Fruit fly (Drosophila melanogaster) whole organism, embryonic: ENCODE results near the gene CG34034.
A peak's percentile ranks its signal among the peaks of the same experiment; 100 is the strongest.

Source experiments
- Blimp-1 ChIP-seq: fragments of 200-800 bp; sonication (Bioruptor generic); optimal IDR thresholded peaks from 3 replicates; lab custom pipeline; 2018; ENCODE audit warnings: missing biosample characterization, missing genetic modification characterization, mild to moderate bottlenecking, moderate library complexity, missing genetic modification reagents
- CG10267 ChIP-seq: fragments of 200-800 bp; sonication (Bioruptor generic); optimal IDR thresholded peaks from 2 replicates; lab custom pipeline; 2018; ENCODE audit warnings: missing biosample characterization, mild to moderate bottlenecking, missing genetic modification characterization, moderate library complexity
- CG10979 ChIP-seq: fragments of 200-800 bp; sonication (Bioruptor generic); optimal IDR thresholded peaks from 2 replicates; lab custom pipeline; 2018; ENCODE audit warnings: missing biosample characterization, mild to moderate bottlenecking, missing genetic modification characterization, moderate library complexity
- CG11695 ChIP-seq: fragments of 200-800 bp; sonication (Bioruptor generic); IDR thresholded peaks from 3 replicates; pipeline ENCODE4 v1.3.6; 2022; ENCODE audit warnings: missing biosample characterization, missing genetic modification characterization
- CG12769 ChIP-seq: fragments of 200-800 bp; sonication (Bioruptor generic); optimal IDR thresholded peaks from 2 replicates; lab custom pipeline; 2019; ENCODE audit warnings: missing biosample characterization, mild to moderate bottlenecking, missing genetic modification characterization, moderate library complexity
- CG13894 ChIP-seq: fragments of 200-800 bp; sonication (Bioruptor generic); optimal IDR thresholded peaks from 3 replicates; lab custom pipeline; 2018; ENCODE audit warnings: missing biosample characterization, mild to moderate bottlenecking, missing genetic modification characterization, moderate library complexity
- CG15073 ChIP-seq: fragments of 200-800 bp; sonication (Bioruptor generic); optimal IDR thresholded peaks from 2 replicates; lab custom pipeline; 2016; ENCODE audit warnings: missing biosample characterization, missing genetic modification characterization
- CG1603 ChIP-seq: fragments of 200-800 bp; sonication (Bioruptor generic); optimal IDR thresholded peaks from 2 replicates; lab custom pipeline; 2019; ENCODE audit warnings: missing biosample characterization, mild to moderate bottlenecking, missing genetic modification characterization, moderate library complexity
- CG16863 ChIP-seq: fragments of 200-800 bp; sonication (Bioruptor generic); optimal IDR thresholded peaks from 3 replicates; lab custom pipeline; 2016; ENCODE audit warnings: missing biosample characterization, missing genetic modification characterization
- CG17385 ChIP-seq: fragments of 200-800 bp; sonication (Bioruptor generic); optimal IDR thresholded peaks from 3 replicates; lab custom pipeline; 2018; ENCODE audit warnings: missing biosample characterization, mild to moderate bottlenecking, missing genetic modification characterization
- CG18764 ChIP-seq: fragments of 200-800 bp; sonication (Bioruptor generic); optimal IDR thresholded peaks from 3 replicates; lab custom pipeline; 2016; ENCODE audit warnings: missing biosample characterization, missing genetic modification characterization
- CG31441 ChIP-seq: fragments of 200-800 bp; sonication (Bioruptor generic); IDR thresholded peaks from 2 replicates; pipeline ENCODE4 v1.3.6; 2022; ENCODE audit warnings: missing biosample characterization, missing genetic modification characterization
- CG32767 ChIP-seq: fragments of 200-800 bp; sonication (Bioruptor generic); IDR thresholded peaks from 2 replicates; pipeline ENCODE4 v1.3.6; 2022; ENCODE audit warnings: missing biosample characterization, missing genetic modification characterization
- CG3838 ChIP-seq: fragments of 200-800 bp; sonication (Bioruptor generic); optimal IDR thresholded peaks from 3 replicates; lab custom pipeline; 2016; ENCODE audit warnings: missing biosample characterization, missing genetic modification characterization
- CG4707 ChIP-seq: fragments of 200-800 bp; sonication (Bioruptor generic); optimal IDR thresholded peaks from 2 replicates; lab custom pipeline; 2018; ENCODE audit warnings: missing biosample characterization, mild to moderate bottlenecking, missing genetic modification characterization, moderate library complexity
- CG5180 ChIP-seq: fragments of 200-800 bp; sonication (Bioruptor generic); optimal IDR thresholded peaks from 3 replicates; lab custom pipeline; 2017; ENCODE audit warnings: missing biosample characterization, missing genetic modification characterization, mild to moderate bottlenecking, moderate library complexity, missing genetic modification reagents
- CG6654 ChIP-seq: fragments of 200-800 bp; sonication (Bioruptor generic); optimal IDR thresholded peaks from 2 replicates; lab custom pipeline; 2017; ENCODE audit warnings: missing biosample characterization, mild to moderate bottlenecking, missing genetic modification characterization
- CG7357 ChIP-seq: fragments of 200-800 bp; sonication (Bioruptor generic); IDR thresholded peaks from 3 replicates; pipeline ENCODE4 v1.3.6; 2022; ENCODE audit warnings: missing biosample characterization, missing genetic modification characterization
- CG7556 ChIP-seq: fragments of 200-800 bp; sonication (Bioruptor generic); optimal IDR thresholded peaks from 2 replicates; lab custom pipeline; 2017; ENCODE audit warnings: missing biosample characterization, mild to moderate bottlenecking, missing genetic modification characterization
- CG8388 ChIP-seq: fragments of 200-800 bp; sonication (Bioruptor generic); optimal IDR thresholded peaks from 2 replicates; lab custom pipeline; 2019; ENCODE audit warnings: missing biosample characterization, mild to moderate bottlenecking, missing genetic modification characterization, moderate library complexity
- D ChIP-seq, 2 experiments: fragments of 200-800 bp in 1 of 2; fragments of >200 bp in 1 of 2; sonication (Bioruptor generic) in 1 of 2; optimal IDR thresholded peaks; 2 replicates in 1 of 2; 3 replicates in 1 of 2; lab custom pipeline; 2017; ENCODE audit warnings: mild to moderate bottlenecking in 1 of 2, missing biosample characterization in 1 of 2, missing genetic modification characterization in 1 of 2, missing genetic modification reagents in 1 of 2
- Dip3 ChIP-seq: fragments of 200-800 bp; sonication (Bioruptor generic); optimal IDR thresholded peaks from 3 replicates; lab custom pipeline; 2016; ENCODE audit warnings: missing biosample characterization, missing genetic modification characterization
- Dref ChIP-seq: fragments of 200-800 bp; sonication (Bioruptor generic); IDR thresholded peaks from 2 replicates; pipeline ENCODE4 v1.3.6; 2022; ENCODE audit warnings: missing biosample characterization, missing genetic modification characterization
- Drgx ChIP-seq: fragments of 200-800 bp; sonication (Bioruptor generic); IDR thresholded peaks from 2 replicates; pipeline ENCODE4 v1.3.6; 2022; ENCODE audit warnings: missing biosample characterization, missing genetic modification characterization
- Eip74EF ChIP-seq, 2 experiments: fragments of 200-800 bp in 1 of 2; fragments of >200 bp in 1 of 2; sonication (Bioruptor generic) in 1 of 2; optimal IDR thresholded peaks; 2 replicates each; lab custom pipeline; 2017 to 2019; ENCODE audit warnings: missing biosample characterization in 2 of 2, missing genetic modification characterization in 2 of 2, mild to moderate bottlenecking in 1 of 2, moderate library complexity in 1 of 2
- Gsc ChIP-seq: fragments of 200-800 bp; sonication (Bioruptor generic); IDR thresholded peaks from 2 replicates; pipeline ENCODE4 v1.3.6; 2022; ENCODE audit warnings: missing biosample characterization, missing genetic modification characterization
- HLH54F ChIP-seq: fragments of 200-800 bp; sonication (Bioruptor generic); optimal IDR thresholded peaks from 3 replicates; lab custom pipeline; 2016; ENCODE audit warnings: missing biosample characterization, missing genetic modification characterization
- Hmr ChIP-seq: fragments of 200-800 bp; sonication (Bioruptor generic); optimal IDR thresholded peaks from 3 replicates; lab custom pipeline; 2017; ENCODE audit warnings: mild to moderate bottlenecking, missing biosample characterization, missing genetic modification reagents, missing genetic modification characterization
- Hr3 ChIP-seq: fragments of 200-800 bp; sonication (Bioruptor generic); optimal IDR thresholded peaks from 3 replicates; lab custom pipeline; 2016; ENCODE audit warnings: missing biosample characterization, missing genetic modification characterization
- NFAT ChIP-seq: fragments of 200-800 bp; sonication (Bioruptor generic); IDR thresholded peaks from 2 replicates; pipeline ENCODE4 v1.3.6; 2022; ENCODE audit warnings: missing biosample characterization, missing genetic modification characterization
- Oli ChIP-seq: fragments of 200-800 bp; sonication (Bioruptor generic); optimal IDR thresholded peaks from 2 replicates; lab custom pipeline; 2018; ENCODE audit warnings: missing biosample characterization, mild to moderate bottlenecking, missing genetic modification characterization, moderate library complexity
- Taf1 ChIP-seq: fragments of 200-800 bp; sonication (Bioruptor generic); IDR thresholded peaks from 2 replicates; pipeline ENCODE4 v1.3.6; 2022; ENCODE audit warnings: missing biosample characterization, missing genetic modification characterization
- abd-A ChIP-seq: fragments of 200-800 bp; sonication (Bioruptor generic); optimal IDR thresholded peaks from 3 replicates; lab custom pipeline; 2019; ENCODE audit warnings: missing biosample characterization, mild to moderate bottlenecking, missing genetic modification characterization, moderate library complexity
- aop ChIP-seq: fragments of 200-800 bp; sonication (Bioruptor generic); IDR thresholded peaks from 2 replicates; pipeline ENCODE4 v1.3.6; 2022; ENCODE audit warnings: missing biosample characterization, missing genetic modification characterization
- chinmo ChIP-seq: fragments of 200-800 bp; sonication (Bioruptor generic); IDR thresholded peaks from 4 replicates; pipeline ENCODE4 v1.3.6; 2022; ENCODE audit warnings: missing biosample characterization, missing genetic modification characterization; ENCODE audit not compliant: partially characterized antibody
- crol ChIP-seq: fragments of 200-800 bp; sonication (Bioruptor generic); IDR thresholded peaks from 2 replicates; pipeline ENCODE4 v1.3.6; 2022; ENCODE audit warnings: missing biosample characterization, missing genetic modification characterization
- cwo ChIP-seq: fragments of 200-800 bp; sonication (Bioruptor generic); optimal IDR thresholded peaks from 3 replicates; lab custom pipeline; 2017; ENCODE audit warnings: missing biosample characterization, missing genetic modification characterization, mild to moderate bottlenecking, moderate library complexity, missing genetic modification reagents
- dpn ChIP-seq, 2 experiments: fragments of 200-800 bp; sonication (Bioruptor generic); optimal IDR thresholded peaks; 3 replicates each; lab custom pipeline; 2016; ENCODE audit warnings: missing biosample characterization in 2 of 2, missing genetic modification characterization in 2 of 2
- eve ChIP-seq, 2 experiments: fragments of >200 bp; optimal IDR thresholded peaks; 2 replicates each; lab custom pipeline; 2017; ENCODE audit warnings: missing biosample characterization in 2 of 2, missing genetic modification characterization in 2 of 2
- ewg ChIP-seq: fragments of 200-800 bp; sonication (Bioruptor generic); optimal IDR thresholded peaks from 3 replicates; lab custom pipeline; 2017; ENCODE audit warnings: mild to moderate bottlenecking, missing biosample characterization, missing genetic modification reagents, missing genetic modification characterization
- ftz-f1 ChIP-seq: fragments of 200-800 bp; sonication (Bioruptor generic); optimal IDR thresholded peaks from 2 replicates; lab custom pipeline; 2016; ENCODE audit warnings: missing biosample characterization, missing genetic modification characterization
- gce ChIP-seq: fragments of 200-800 bp; sonication (Bioruptor generic); IDR thresholded peaks from 3 replicates; pipeline ENCODE4 v1.3.6; 2022; ENCODE audit warnings: missing biosample characterization, missing genetic modification characterization
- inv ChIP-seq: fragments of 200-800 bp; sonication (Bioruptor generic); IDR thresholded peaks from 2 replicates; pipeline ENCODE4 v1.3.6; 2022; ENCODE audit warnings: missing biosample characterization, missing genetic modification characterization; ENCODE audit not compliant: partially characterized antibody
- lilli ChIP-seq: fragments of 200-800 bp; sonication (Bioruptor generic); optimal IDR thresholded peaks from 3 replicates; lab custom pipeline; 2016; ENCODE audit warnings: missing biosample characterization, missing genetic modification characterization
- nau ChIP-seq: fragments of 200-800 bp; sonication (Bioruptor generic); optimal IDR thresholded peaks from 3 replicates; lab custom pipeline; 2017; ENCODE audit warnings: missing biosample characterization, mild to moderate bottlenecking, missing genetic modification characterization, missing genetic modification reagents
- sd ChIP-seq: fragments of 200-800 bp; sonication (Bioruptor generic); optimal IDR thresholded peaks from 3 replicates; lab custom pipeline; 2018; ENCODE audit warnings: missing biosample characterization, mild to moderate bottlenecking, missing genetic modification characterization, moderate library complexity
- sens ChIP-seq: fragments of 200-800 bp; sonication (Bioruptor generic); peaks from one replicate; lab custom pipeline; 2016; ENCODE audit warnings: missing biosample characterization, missing genetic modification characterization
- sqz ChIP-seq: fragments of 200-800 bp; sonication (Bioruptor generic); optimal IDR thresholded peaks from 3 replicates; lab custom pipeline; 2018; ENCODE audit warnings: missing biosample characterization, mild to moderate bottlenecking, missing genetic modification characterization
- vvl ChIP-seq: fragments of 200-800 bp; sonication (Bioruptor generic); IDR thresholded peaks from 2 replicates; pipeline ENCODE4 v1.3.6; 2022; ENCODE audit warnings: missing biosample characterization, missing genetic modification characterization

Gene CG34034

dm6 chr3R:21698895-21699300 lies 40.0 kb downstream of the CG34034 start (continued):
- no peak for TF ChIP-seq CG15073
- peak in 1 of 2 experiments; percentile 50 for TF ChIP-seq eve (GFP tag; optimal IDR thresholded peaks at IDR 0.05; lab: Kevin White, UChicago)
- TF ChIP-seq lilli, result no peak
- no peak for TF ChIP-seq inv
- peak; percentile 19 for TF ChIP-seq Blimp-1 (GFP tag; lab: Kevin White, UChicago)
- no peak for TF ChIP-seq nau
- TF ChIP-seq ewg, result peak; percentile 7
- TF ChIP-seq sd (tag; lab: Kevin White, UChicago), result no peak
- no peak for TF ChIP-seq CG18764 (GFP tag; lab: Kevin White, UChicago)
- peak; percentile 53 for TF ChIP-seq CG7556 (GFP tag; lab: Kevin White, UChicago)
- TF ChIP-seq cwo (GFP tag; lab: Kevin White, UChicago), result peak; percentile 7
- TF ChIP-seq crol (GFP tag; lab: Robert Waterston, UW), result no peak
- no peak for TF ChIP-seq Dip3 (GFP tag; lab: Kevin White, UChicago)
- no peak for TF ChIP-seq NFAT (GFP tag; lab: Robert Waterston, UW)
- TF ChIP-seq CG1603 (tag; lab: Kevin White, UChicago), result peak; percentile 10
- no peak for TF ChIP-seq D (optimal IDR thresholded peaks at IDR 0.05; lab: Kevin White, UChicago)
- peak; percentile 18 for TF ChIP-seq D (GFP tag; optimal IDR thresholded peaks at IDR 0.05; lab: Kevin White, UChicago)
- TF ChIP-seq gce (GFP tag; lab: Robert Waterston, UW), result no peak
- TF ChIP-seq Hr3 (GFP tag; lab: Kevin White, UChicago), result no peak
- peak; percentile 10 for TF ChIP-seq CG6654 (GFP tag; lab: Kevin White, UChicago)
- TF ChIP-seq Hmr (GFP tag; lab: Kevin White, UChicago), result peak; percentile 14
- TF ChIP-seq sqz (GFP tag; lab: Kevin White, UChicago), result no peak
- no peak for TF ChIP-seq CG3838 (GFP tag; lab: Kevin White, UChicago)
- TF ChIP-seq CG10979 (tag; lab: Kevin White, UChicago), result no peak
- no peak for TF ChIP-seq CG16863 (GFP tag; lab: Kevin White, UChicago)
- TF ChIP-seq CG8388 (GFP tag; lab: Kevin White, UChicago), result peak; percentile 52
- peak; percentile 55 for TF ChIP-seq Oli
- no peak for TF ChIP-seq Gsc
- no peak for TF ChIP-seq CG5180 (GFP tag; lab: Kevin White, UChicago)
- peak; percentile 2 for TF ChIP-seq CG10267
- no peak for TF ChIP-seq Taf1
- no peak for TF ChIP-seq CG7357 (GFP tag; lab: Robert Waterston, UW)
- peak; percentile 33 for TF ChIP-seq sens
- TF ChIP-seq CG17385 (GFP tag; lab: Kevin White, UChicago), result no peak
- TF ChIP-seq CG11695 (GFP tag; lab: Robert Waterston, UW), result no peak
- peak; percentile 56; the same call in 1 of the 2 replicates for TF ChIP-seq Drgx (GFP tag; lab: Robert Waterston, UW)
- TF ChIP-seq CG32767 (GFP tag; lab: Robert Waterston, UW), result no peak
- peak in 1 of 2 experiments; percentile 16 for TF ChIP-seq dpn (GFP tag; optimal IDR thresholded peaks at IDR 0.05; lab: Kevin White, UChicago)
- TF ChIP-seq Dref (GFP tag; lab: Robert Waterston, UW), result no peak
- peak; percentile 60 for TF ChIP-seq CG31441
- TF ChIP-seq HLH54F (GFP tag; lab: Kevin White, UChicago), result no peak
- TF ChIP-seq, all 482 proteins: peak for 76

- TF ChIP-seq CG4707 (GFP tag; lab: Kevin White, UChicago) (no peak), chinmo (GFP tag; lab: Robert Waterston, UW) (peak; percentile 86; the same call in 2 of the 4 replicates), sd (tag; lab: Kevin White, UChicago) (peak; percentile 74), vvl (GFP tag; lab: Robert Waterston, UW) (0 out of 2 replicates have a peak, but pooled peaks have one; percentile 27), CG12769 (tag; lab: Kevin White, UChicago) (peak; percentile 65), aop (GFP tag; lab: Robert Waterston, UW) (no peak), CG13894 (peak; percentile 34), ftz-f1 (GFP tag; lab: Kevin White, UChicago) (peak; percentile 23), abd-A (tag; lab: Kevin White, UChicago) (peak; percentile 88), Eip74EF (GFP tag; optimal IDR thresholded peaks at IDR 0.05; lab: Kevin White, UChicago) (peak in 1 of 2 experiments; percentile 10)
Observed at dm6 chr3R:21693110-21693672, 45.7 kb downstream of the CG34034 start.
